Worm (Caenorhabditis elegans) whole organism, late embryonic: ENCODE data around the gene metr-1.

Experiments used
- C08G9.2 ChIP-seq: sonication (generic microtip); optimal IDR thresholded peaks from 2 replicates; lab custom pipeline; 2016; ENCODE audit warnings: mild to moderate bottlenecking, missing genetic modification characterization, moderate library complexity, missing compliant biosample characterization
- F13H6.1 ChIP-seq: sonication (generic microtip); optimal IDR thresholded peaks from 2 replicates; lab custom pipeline; 2016; ENCODE audit warnings: missing genetic modification characterization, missing compliant biosample characterization
- K02D7.2 ChIP-seq: sonication (generic microtip); optimal IDR thresholded peaks from 2 replicates; lab custom pipeline; 2017; ENCODE audit warnings: mild to moderate bottlenecking, missing genetic modification characterization, missing compliant biosample characterization
- K09A11.1 ChIP-seq: sonication (generic microtip); optimal IDR thresholded peaks from 2 replicates; lab custom pipeline; 2017; ENCODE audit warnings: antibody characterized with exemption, mild to moderate bottlenecking, missing genetic modification characterization, missing compliant biosample characterization; ENCODE audit not compliant: insufficient read depth
- Y22D7AL.16 ChIP-seq: sonication (generic microtip); optimal IDR thresholded peaks from 2 replicates; lab custom pipeline; 2016; ENCODE audit warnings: missing genetic modification characterization, missing compliant biosample characterization
- ama-1 ChIP-seq: fragments of 150-350 bp; optimal IDR thresholded peaks from 2 replicates; lab custom pipeline; 2014
- ceh-14 ChIP-seq: sonication (generic microtip); optimal IDR thresholded peaks from 2 replicates; lab custom pipeline; 2016; ENCODE audit warnings: missing genotype, missing genetic modification characterization, missing compliant biosample characterization
- ceh-19 ChIP-seq: fragments of 200-800 bp; sonication (Bioruptor generic); optimal IDR thresholded peaks from 2 replicates; lab custom pipeline; 2018; ENCODE audit warnings: mild to moderate bottlenecking, missing genetic modification characterization, missing compliant biosample characterization
- ceh-2 ChIP-seq: sonication (generic microtip); optimal IDR thresholded peaks from 2 replicates; lab custom pipeline; 2016; ENCODE audit warnings: missing genotype, missing genetic modification characterization, missing compliant biosample characterization
- ceh-24 ChIP-seq: sonication (generic microtip); optimal IDR thresholded peaks from 2 replicates; lab custom pipeline; 2016; ENCODE audit warnings: mild to moderate bottlenecking, missing genetic modification characterization, missing compliant biosample characterization
- ceh-34 ChIP-seq: sonication (generic microtip); optimal IDR thresholded peaks from 2 replicates; lab custom pipeline; 2016; ENCODE audit warnings: mild to moderate bottlenecking, missing genetic modification characterization, missing compliant biosample characterization
- ceh-48 ChIP-seq: sonication (generic microtip); optimal IDR thresholded peaks from 2 replicates; lab custom pipeline; 2016; ENCODE audit warnings: missing genetic modification characterization, inconsistent platforms, missing compliant biosample characterization
- che-1 ChIP-seq: sonication (generic microtip); optimal IDR thresholded peaks from 2 replicates; lab custom pipeline; 2016; ENCODE audit warnings: mild to moderate bottlenecking, missing genetic modification characterization, missing compliant biosample characterization
- dmd-4 ChIP-seq: sonication (generic microtip); optimal IDR thresholded peaks from 2 replicates; lab custom pipeline; 2016; ENCODE audit warnings: borderline replicate concordance, missing genetic modification characterization, missing compliant biosample characterization
- dve-1 ChIP-seq: sonication (generic microtip); optimal IDR thresholded peaks from 2 replicates; lab custom pipeline; 2017; ENCODE audit warnings: antibody characterized with exemption, mild to moderate bottlenecking, missing genetic modification characterization, missing compliant biosample characterization
- elt-2 ChIP-seq: sonication (generic microtip); optimal IDR thresholded peaks from 2 replicates; lab custom pipeline; 2016; ENCODE audit warnings: missing genetic modification reagents, missing genetic modification characterization, missing compliant biosample characterization
- elt-4 ChIP-seq: sonication (generic microtip); optimal IDR thresholded peaks from 2 replicates; lab custom pipeline; 2016; ENCODE audit warnings: missing genetic modification characterization, missing compliant biosample characterization
- fax-1 ChIP-seq: sonication (generic microtip); optimal IDR thresholded peaks from 2 replicates; lab custom pipeline; 2016; ENCODE audit warnings: missing genotype, missing genetic modification characterization, missing compliant biosample characterization
- fkh-10 ChIP-seq: fragments of 150-350 bp; optimal IDR thresholded peaks from 2 replicates; lab custom pipeline; 2014; ENCODE audit warnings: missing biosample characterization, missing genetic modification reagents, missing genetic modification characterization
- fkh-6 ChIP-seq: sonication (generic microtip); optimal IDR thresholded peaks from 2 replicates; lab custom pipeline; 2016; ENCODE audit warnings: missing genetic modification characterization, missing compliant biosample characterization
- hlh-13 ChIP-seq: fragments of 200-800 bp; sonication (Bioruptor generic); optimal IDR thresholded peaks from 2 replicates; lab custom pipeline; 2018; ENCODE audit warnings: mild to moderate bottlenecking, missing genetic modification characterization, missing compliant biosample characterization
- hlh-15 ChIP-seq: sonication (generic microtip); optimal IDR thresholded peaks from 2 replicates; lab custom pipeline; 2016; ENCODE audit warnings: missing genetic modification characterization, missing compliant biosample characterization
- hlh-30 ChIP-seq: sonication (generic microtip); optimal IDR thresholded peaks from 2 replicates; lab custom pipeline; 2017; ENCODE audit warnings: antibody characterized with exemption, missing genetic modification characterization, missing compliant biosample characterization; ENCODE audit not compliant: insufficient read depth
- hlh-6 ChIP-seq: sonication (generic microtip); optimal IDR thresholded peaks from 2 replicates; lab custom pipeline; 2016; ENCODE audit warnings: missing genotype, missing genetic modification characterization, missing compliant biosample characterization
- lim-6 ChIP-seq: sonication (generic microtip); optimal IDR thresholded peaks from 2 replicates; lab custom pipeline; 2016; ENCODE audit warnings: missing genetic modification characterization, missing compliant biosample characterization
- mec-3 ChIP-seq: sonication (generic microtip); optimal IDR thresholded peaks from 2 replicates; lab custom pipeline; 2016; ENCODE audit warnings: borderline replicate concordance, missing genetic modification characterization, missing compliant biosample characterization
- npax-4 ChIP-seq: sonication (generic microtip); optimal IDR thresholded peaks from 2 replicates; lab custom pipeline; 2016; ENCODE audit warnings: missing genetic modification characterization, missing compliant biosample characterization
- odd-2 ChIP-seq: sonication (generic microtip); optimal IDR thresholded peaks from 2 replicates; lab custom pipeline; 2017; ENCODE audit warnings: antibody characterized with exemption, mild to moderate bottlenecking, missing genetic modification characterization, missing compliant biosample characterization
- pax-1 ChIP-seq: fragments of 150-350 bp; optimal IDR thresholded peaks from 2 replicates; lab custom pipeline; 2014; ENCODE audit warnings: missing biosample characterization, missing genetic modification characterization
- pha-2 ChIP-seq: sonication (generic microtip); optimal IDR thresholded peaks from 2 replicates; lab custom pipeline; 2017; ENCODE audit warnings: mild to moderate bottlenecking, missing genetic modification characterization, missing compliant biosample characterization
- pqm-1 ChIP-seq: sonication (generic microtip); optimal IDR thresholded peaks from 2 replicates; lab custom pipeline; 2016; ENCODE audit warnings: missing genetic modification characterization, missing compliant biosample characterization
- rnt-1 ChIP-seq: sonication (generic microtip); optimal IDR thresholded peaks from 2 replicates; lab custom pipeline; 2016; ENCODE audit warnings: missing genetic modification characterization, missing compliant biosample characterization
- sox-2 ChIP-seq: fragments of 200-800 bp; sonication (Bioruptor generic); IDR thresholded peaks from 2 replicates; pipeline ENCODE4 v1.3.6; 2022; ENCODE audit warnings: missing genetic modification reagents, missing genetic modification characterization, missing compliant biosample characterization
- syd-9 ChIP-seq: sonication (generic microtip); optimal IDR thresholded peaks from 2 replicates; lab custom pipeline; 2016; ENCODE audit warnings: mild to moderate bottlenecking, missing genetic modification characterization, moderate library complexity, missing compliant biosample characterization
- ttx-3 ChIP-seq: sonication (generic microtip); optimal IDR thresholded peaks from 2 replicates; lab custom pipeline; 2016; ENCODE audit warnings: missing genetic modification reagents, missing genetic modification characterization, missing compliant biosample characterization
- unc-42 ChIP-seq: sonication (generic microtip); optimal IDR thresholded peaks from 2 replicates; lab custom pipeline; 2016; ENCODE audit warnings: missing genotype, missing genetic modification characterization, missing compliant biosample characterization
- zip-5 ChIP-seq: sonication (generic microtip); optimal IDR thresholded peaks from 2 replicates; lab custom pipeline; 2016; ENCODE audit warnings: missing genetic modification characterization, missing compliant biosample characterization
- ztf-16 ChIP-seq: sonication (generic microtip); optimal IDR thresholded peaks from 2 replicates; lab custom pipeline; 2017; ENCODE audit warnings: missing genetic modification characterization, missing compliant biosample characterization

metr-1 gene

ce11 chrII:10885868-10886514, 40.4 kb upstream of the metr-1 start, which contains the start of gene F44F4.3:
F44F4.3 (minus strand) TSS chrII:10885918.
- TF ChIP-seq mec-3 (no peak), che-1 (tag; lab: Kevin White, UChicago) (no peak), F13H6.1 (tag; lab: Kevin White, UChicago) (no peak), npax-4 (tag; lab: Kevin White, UChicago) (no peak), odd-2 (tag; lab: Kevin White, UChicago) (no peak), fkh-10 (GFP tag; lab: Kevin White, UChicago) (no peak), ceh-14 (tag; lab: Kevin White, UChicago) (no peak), hlh-6 (tag; lab: Kevin White, UChicago) (no peak), rnt-1 (tag; lab: Kevin White, UChicago) (no peak), elt-4 (tag; lab: Kevin White, UChicago) (no peak), zip-5 (tag; lab: Kevin White, UChicago) (no peak), hlh-13 (GFP tag; lab: Kevin White, UChicago) (no peak), pqm-1 (tag; lab: Kevin White, UChicago) (no peak), hlh-30 (tag; lab: Kevin White, UChicago) (no peak), hlh-15 (tag; lab: Kevin White, UChicago) (no peak), ceh-24 (tag; lab: Kevin White, UChicago) (no peak), ceh-48 (tag; lab: Kevin White, UChicago) (no peak), ztf-16 (tag; lab: Kevin White, UChicago) (no peak), fkh-6 (tag; lab: Kevin White, UChicago) (no peak), sox-2 (GFP tag; lab: Robert Waterston, UW) (no peak)

DNA sequence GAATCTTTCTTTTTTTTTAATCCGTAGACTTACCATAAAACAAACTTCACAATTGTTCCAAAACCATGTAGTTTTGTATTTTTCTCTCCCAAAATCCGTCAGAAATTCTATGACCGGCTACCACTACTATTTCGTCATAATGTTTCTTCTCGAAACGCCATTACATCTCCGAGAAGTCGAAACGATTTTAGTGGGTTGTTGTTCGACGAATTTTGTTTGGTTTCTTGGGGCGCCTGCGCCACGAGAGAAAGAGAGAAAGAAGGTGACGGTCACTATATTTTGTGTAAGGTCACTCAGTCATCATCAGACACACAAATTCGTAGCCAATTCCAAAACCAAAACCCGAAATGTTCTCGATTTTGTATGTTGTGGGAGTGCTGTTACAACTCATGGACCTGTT, 39.3 kb upstream of the metr-1 start:
- TF ChIP-seq K09A11.1 (tag; lab: Kevin White, UChicago) (no peak), ceh-19 (GFP tag; lab: Kevin White, UChicago) (no peak), rnt-1 (tag; lab: Kevin White, UChicago) (no peak), ceh-34 (tag; lab: Kevin White, UChicago) (no peak), hlh-15 (tag; lab: Kevin White, UChicago) (no peak), mec-3 (no peak), K02D7.2 (no peak), ceh-24 (tag; lab: Kevin White, UChicago) (no peak), C08G9.2 (no peak), ztf-16 (tag; lab: Kevin White, UChicago) (no peak), ceh-2 (tag; lab: Kevin White, UChicago) (no peak), elt-4 (tag; lab: Kevin White, UChicago) (no peak), dve-1 (tag; lab: Kevin White, UChicago) (no peak), fkh-10 (GFP tag; lab: Kevin White, UChicago) (no peak), elt-2 (no peak), F13H6.1 (tag; lab: Kevin White, UChicago) (no peak), lim-6 (tag; lab: Kevin White, UChicago) (no peak), Y22D7AL.16 (tag; lab: Kevin White, UChicago) (no peak), pax-1 (tag; lab: Kevin White, UChicago) (no peak)
- TF ChIP-seq, all 69 proteins: peak for 0

DNA sequence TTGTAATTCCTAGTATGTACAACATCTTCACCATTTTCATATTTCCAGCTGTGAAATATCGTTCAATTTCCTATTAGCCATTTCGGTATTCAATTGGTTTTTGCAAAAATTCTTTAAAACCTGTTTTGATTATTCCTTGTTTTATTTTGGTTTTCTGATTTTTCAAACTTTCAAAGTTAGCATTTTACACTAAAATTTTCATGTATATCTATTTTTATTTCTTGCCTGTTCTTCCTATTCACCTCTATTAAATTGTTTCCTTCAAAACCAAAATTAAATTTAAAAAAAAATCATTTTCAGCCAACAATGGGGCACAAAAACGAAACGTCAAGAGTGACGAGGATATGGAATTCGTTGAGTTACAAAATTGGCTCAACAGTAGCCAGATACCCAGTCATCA, 37.4 kb upstream of the metr-1 start, which contains the start of gene ptr-8:
Gene ptr-8 (plus strand): TSS at position 301 of the 400 bp plus-strand sequence.
- no peak for TF ChIP-seq unc-42
- no peak for TF ChIP-seq pha-2 (tag; lab: Kevin White, UChicago)
- no peak for TF ChIP-seq fax-1 (tag; lab: Kevin White, UChicago)
- no peak for TF ChIP-seq ama-1 (lab: Kevin White, UChicago)
- no peak for TF ChIP-seq ttx-3 (tag; lab: Kevin White, UChicago)
- no peak for TF ChIP-seq dmd-4 (tag; lab: Kevin White, UChicago)
- TF ChIP-seq pax-1 (tag; lab: Kevin White, UChicago), result no peak
- TF ChIP-seq syd-9 (tag; lab: Kevin White, UChicago), result no peak
- TF ChIP-seq F13H6.1 (tag; lab: Kevin White, UChicago), result no peak
